Fruit fly (Drosophila melanogaster) whole organism, embryonic: ENCODE results near the gene Apt1.

Source experiments
- ATbp ChIP-seq: fragments of 200-800 bp; sonication (Bioruptor generic); optimal IDR thresholded peaks from 2 replicates; lab custom pipeline; 2017; ENCODE audit warnings: missing biosample characterization, mild to moderate bottlenecking, missing genetic modification characterization, missing genetic modification reagents
- Atf-2 ChIP-seq: fragments of 200-800 bp; sonication (Bioruptor generic); optimal IDR thresholded peaks from 2 replicates; lab custom pipeline; 2016; ENCODE audit warnings: missing biosample characterization, missing genetic modification characterization
- Blimp-1 ChIP-seq: fragments of 200-800 bp; sonication (Bioruptor generic); optimal IDR thresholded peaks from 3 replicates; lab custom pipeline; 2018; ENCODE audit warnings: missing biosample characterization, missing genetic modification characterization, mild to moderate bottlenecking, moderate library complexity, missing genetic modification reagents
- CG11504 ChIP-seq: fragments of 200-800 bp; sonication (Bioruptor generic); optimal IDR thresholded peaks from 3 replicates; lab custom pipeline; 2019; ENCODE audit warnings: missing biosample characterization, mild to moderate bottlenecking, missing genetic modification characterization, moderate library complexity
- CG12219 ChIP-seq: fragments of 200-800 bp; sonication (Bioruptor generic); optimal IDR thresholded peaks from 3 replicates; lab custom pipeline; 2018; ENCODE audit warnings: missing biosample characterization, mild to moderate bottlenecking, missing genetic modification characterization
- CG16779 ChIP-seq: fragments of 200-800 bp; sonication (Bioruptor generic); IDR thresholded peaks from 2 replicates; pipeline ENCODE4 v1.3.6; 2022; ENCODE audit warnings: missing biosample characterization, missing genetic modification characterization
- CG16815 ChIP-seq: fragments of 200-800 bp; sonication (Bioruptor generic); optimal IDR thresholded peaks from 3 replicates; lab custom pipeline; 2017; ENCODE audit warnings: missing biosample characterization, mild to moderate bottlenecking, missing genetic modification characterization
- CG18764 ChIP-seq: fragments of 200-800 bp; sonication (Bioruptor generic); optimal IDR thresholded peaks from 3 replicates; lab custom pipeline; 2016; ENCODE audit warnings: missing biosample characterization, missing genetic modification characterization
- CG3281 ChIP-seq: fragments of 200-800 bp; sonication (Bioruptor generic); optimal IDR thresholded peaks from 3 replicates; lab custom pipeline; 2017; ENCODE audit warnings: missing biosample characterization, mild to moderate bottlenecking, missing genetic modification characterization
- CG42726 ChIP-seq: fragments of 200-800 bp; sonication (Bioruptor generic); IDR thresholded peaks from 2 replicates; pipeline ENCODE4 v1.3.6; 2022; ENCODE audit warnings: missing biosample characterization, missing genetic modification characterization; ENCODE audit not compliant: partially characterized antibody
- CG4617 ChIP-seq: fragments of 200-800 bp; sonication (Bioruptor generic); optimal IDR thresholded peaks from 3 replicates; lab custom pipeline; 2016; ENCODE audit warnings: missing biosample characterization, missing genetic modification characterization, borderline replicate concordance
- CG6654 ChIP-seq: fragments of 200-800 bp; sonication (Bioruptor generic); optimal IDR thresholded peaks from 2 replicates; lab custom pipeline; 2017; ENCODE audit warnings: missing biosample characterization, mild to moderate bottlenecking, missing genetic modification characterization
- CG8359 ChIP-seq: fragments of 200-800 bp; sonication (Bioruptor generic); optimal IDR thresholded peaks from 2 replicates; lab custom pipeline; 2017; ENCODE audit warnings: missing biosample characterization, mild to moderate bottlenecking, missing genetic modification characterization, borderline replicate concordance
- CG9437 ChIP-seq: fragments of 200-800 bp; sonication (Bioruptor generic); optimal IDR thresholded peaks from 2 replicates; lab custom pipeline; 2018; ENCODE audit warnings: missing biosample characterization, mild to moderate bottlenecking, missing genetic modification characterization
- Camta ChIP-seq: fragments of 200-800 bp; sonication (Bioruptor generic); optimal IDR thresholded peaks from 2 replicates; lab custom pipeline; 2016; ENCODE audit warnings: missing biosample characterization, missing genetic modification characterization
- Drgx ChIP-seq: fragments of 200-800 bp; sonication (Bioruptor generic); IDR thresholded peaks from 2 replicates; pipeline ENCODE4 v1.3.6; 2022; ENCODE audit warnings: missing biosample characterization, missing genetic modification characterization
- Ets65A ChIP-seq: fragments of 200-800 bp; sonication (Bioruptor generic); peaks from one replicate; lab custom pipeline; 2016; ENCODE audit warnings: missing biosample characterization, missing genetic modification characterization
- H2.0 ChIP-seq: fragments of 200-800 bp; sonication (Bioruptor generic); IDR thresholded peaks from 2 replicates; pipeline ENCODE4 v1.3.6; 2022; ENCODE audit warnings: missing biosample characterization, missing genetic modification characterization
- Hr51 ChIP-seq, 2 experiments: fragments of 200-800 bp; sonication (Bioruptor generic); optimal IDR thresholded peaks; 2 replicates in 1 of 2; 3 replicates in 1 of 2; lab custom pipeline; 2016 to 2018; ENCODE audit warnings: missing biosample characterization in 2 of 2, missing genetic modification characterization in 2 of 2, mild to moderate bottlenecking in 1 of 2, moderate library complexity in 1 of 2
- Med ChIP-seq: fragments of 200-800 bp; sonication (Bioruptor generic); peaks from one replicate; lab custom pipeline; 2016; ENCODE audit warnings: missing biosample characterization, missing genetic modification characterization, mild to moderate bottlenecking, inconsistent platforms, moderate library complexity
- Neu2 ChIP-seq: fragments of 200-800 bp; sonication (Bioruptor generic); optimal IDR thresholded peaks from 3 replicates; lab custom pipeline; 2016; ENCODE audit warnings: missing biosample characterization, missing genetic modification characterization, borderline replicate concordance
- Nf-YA ChIP-seq: fragments of 200-800 bp; sonication (Bioruptor generic); IDR thresholded peaks from 2 replicates; pipeline ENCODE4 v1.3.6; 2022; ENCODE audit warnings: missing biosample characterization, missing genetic modification characterization
- NfI ChIP-seq: fragments of 200-800 bp; sonication (Bioruptor generic); optimal IDR thresholded peaks from 3 replicates; lab custom pipeline; 2018; ENCODE audit warnings: missing biosample characterization, mild to moderate bottlenecking, missing genetic modification characterization, moderate library complexity
- Oli ChIP-seq: fragments of 200-800 bp; sonication (Bioruptor generic); optimal IDR thresholded peaks from 2 replicates; lab custom pipeline; 2018; ENCODE audit warnings: missing biosample characterization, mild to moderate bottlenecking, missing genetic modification characterization, moderate library complexity
- PHDP ChIP-seq: fragments of 200-800 bp; sonication (Bioruptor generic); optimal IDR thresholded peaks from 3 replicates; lab custom pipeline; 2018; ENCODE audit warnings: missing biosample characterization, mild to moderate bottlenecking, missing genetic modification characterization, moderate library complexity
- Sox102F ChIP-seq: fragments of 200-800 bp; sonication (Bioruptor generic); optimal IDR thresholded peaks from 2 replicates; lab custom pipeline; 2018; ENCODE audit warnings: missing biosample characterization, mild to moderate bottlenecking, missing genetic modification characterization, moderate library complexity
- Sry-β ChIP-seq: fragments of 200-800 bp; sonication (Bioruptor generic); optimal IDR thresholded peaks from 2 replicates; lab custom pipeline; 2018; ENCODE audit warnings: missing biosample characterization, mild to moderate bottlenecking, missing genetic modification characterization, moderate library complexity
- ash1 ChIP-seq: fragments of 200-800 bp; sonication (Bioruptor generic); optimal IDR thresholded peaks from 2 replicates; lab custom pipeline; 2018; ENCODE audit warnings: missing biosample characterization, mild to moderate bottlenecking, missing genetic modification characterization
- ato ChIP-seq: fragments of 200-800 bp; sonication (Bioruptor generic); IDR thresholded peaks from 2 replicates; pipeline ENCODE4 v1.3.6; 2022; ENCODE audit warnings: missing biosample characterization, missing genetic modification characterization; ENCODE audit not compliant: partially characterized antibody
- chinmo ChIP-seq: fragments of 200-800 bp; sonication (Bioruptor generic); IDR thresholded peaks from 4 replicates; pipeline ENCODE4 v1.3.6; 2022; ENCODE audit warnings: missing biosample characterization, missing genetic modification characterization; ENCODE audit not compliant: partially characterized antibody
- fd64A ChIP-seq: fragments of 200-800 bp; sonication (Bioruptor generic); optimal IDR thresholded peaks from 3 replicates; lab custom pipeline; 2018; ENCODE audit warnings: missing biosample characterization, mild to moderate bottlenecking, missing genetic modification characterization
- gce ChIP-seq: fragments of 200-800 bp; sonication (Bioruptor generic); IDR thresholded peaks from 3 replicates; pipeline ENCODE4 v1.3.6; 2022; ENCODE audit warnings: missing biosample characterization, missing genetic modification characterization
- gcm ChIP-seq: fragments of 200-800 bp; sonication (Bioruptor generic); optimal IDR thresholded peaks from 2 replicates; lab custom pipeline; 2019; ENCODE audit warnings: missing biosample characterization, mild to moderate bottlenecking, missing genetic modification characterization, moderate library complexity
- hb ChIP-seq: fragments of 200-800 bp; sonication (Bioruptor generic); IDR thresholded peaks from 3 replicates; pipeline ENCODE4 v1.3.6; 2022; ENCODE audit warnings: missing biosample characterization, missing genetic modification characterization; ENCODE audit not compliant: partially characterized antibody
- hth ChIP-seq: fragments of >200 bp; optimal IDR thresholded peaks from 2 replicates; lab custom pipeline; 2017; ENCODE audit warnings: inconsistent platforms
- jigr1 ChIP-seq: fragments of 200-800 bp; sonication (Bioruptor generic); IDR thresholded peaks from 3 replicates; pipeline ENCODE4 v1.3.6; 2022; ENCODE audit warnings: missing biosample characterization, missing genetic modification characterization
- kay ChIP-seq: fragments of 200-800 bp; sonication (Bioruptor generic); optimal IDR thresholded peaks from 2 replicates; lab custom pipeline; 2016; ENCODE audit warnings: missing biosample characterization, missing genetic modification characterization
- lab ChIP-seq: fragments of 200-800 bp; sonication (Bioruptor generic); optimal IDR thresholded peaks from 3 replicates; lab custom pipeline; 2017; ENCODE audit warnings: missing biosample characterization, missing genetic modification characterization, mild to moderate bottlenecking, moderate library complexity, missing genetic modification reagents
- onecut ChIP-seq: fragments of 200-800 bp; sonication (Bioruptor generic); IDR thresholded peaks from 2 replicates; pipeline ENCODE4 v1.3.6; 2022; ENCODE audit warnings: missing biosample characterization, missing genetic modification characterization
- pnt ChIP-seq: fragments of 200-800 bp; sonication (Bioruptor generic); optimal IDR thresholded peaks from 3 replicates; lab custom pipeline; 2016; ENCODE audit warnings: missing biosample characterization, missing genetic modification characterization
- row ChIP-seq: fragments of 200-800 bp; sonication (Bioruptor generic); IDR thresholded peaks from 3 replicates; pipeline ENCODE4 v1.3.6; 2022; ENCODE audit warnings: missing biosample characterization, missing genetic modification characterization
- sens ChIP-seq: fragments of 200-800 bp; sonication (Bioruptor generic); peaks from one replicate; lab custom pipeline; 2016; ENCODE audit warnings: missing biosample characterization, missing genetic modification characterization
- trem ChIP-seq: fragments of 200-800 bp; optimal IDR thresholded peaks from 3 replicates; lab custom pipeline; 2019; ENCODE audit warnings: missing biosample characterization, mild to moderate bottlenecking, missing genetic modification characterization, moderate library complexity
- twi ChIP-seq: fragments of 200-800 bp; optimal IDR thresholded peaks from 2 replicates; lab custom pipeline; 2019; ENCODE audit warnings: missing biosample characterization, mild to moderate bottlenecking, missing genetic modification characterization, moderate library complexity
- vvl ChIP-seq: fragments of 200-800 bp; sonication (Bioruptor generic); IDR thresholded peaks from 2 replicates; pipeline ENCODE4 v1.3.6; 2022; ENCODE audit warnings: missing biosample characterization, missing genetic modification characterization
- wor ChIP-seq: fragments of 200-800 bp; sonication (Bioruptor generic); IDR thresholded peaks from 2 replicates; pipeline ENCODE4 v1.3.6; 2022; ENCODE audit warnings: missing biosample characterization, missing genetic modification characterization
- zen ChIP-seq: fragments of 200-800 bp; sonication (Bioruptor generic); optimal IDR thresholded peaks from 3 replicates; lab custom pipeline; 2018; ENCODE audit warnings: missing biosample characterization, mild to moderate bottlenecking, missing genetic modification characterization, moderate library complexity

The Apt1 gene

dm6 chr3L:11587720-11588580 is 39.9 kb upstream of the Apt1 start, which contains the start of gene rt (continued):
- peak; percentile 58; the same call in 1 of the 2 replicates for TF ChIP-seq Nf-YA (GFP tag; lab: Robert Waterston, UW)
- peak; percentile 24 for TF ChIP-seq fd64A (GFP tag; lab: Kevin White, UChicago)
- TF ChIP-seq ato (GFP tag; lab: Robert Waterston, UW) = no peak; the same call in 1 of the 2 replicates
- TF ChIP-seq gce = no peak
- TF ChIP-seq NfI (GFP tag; lab: Kevin White, UChicago) = peak; percentile 32
- TF ChIP-seq twi (tag; lab: Kevin White, UChicago) = peak; percentile 51
- TF ChIP-seq wor = peak; percentile 42; the same call in 1 of the 2 replicates
- TF ChIP-seq Atf-2 (GFP tag; lab: Kevin White, UChicago) = peak; percentile 16
- peak; percentile 21 for TF ChIP-seq CG9437 (GFP tag; lab: Kevin White, UChicago)
- TF ChIP-seq hth = no peak
- peak; percentile 37 for TF ChIP-seq CG8359
- no peak for TF ChIP-seq ash1
- TF ChIP-seq H2.0 (GFP tag; lab: Robert Waterston, UW) = peak; percentile 30; the same call in 1 of the 2 replicates
- peak; percentile 56 for TF ChIP-seq CG16815 (GFP tag; lab: Kevin White, UChicago)
- TF ChIP-seq Drgx (GFP tag; lab: Robert Waterston, UW) = peak; percentile 77
- TF ChIP-seq CG4617 (GFP tag; lab: Kevin White, UChicago) = no peak
- TF ChIP-seq CG12219 (GFP tag; lab: Kevin White, UChicago) = peak; percentile 46
- no peak for TF ChIP-seq CG42726 (GFP tag; lab: Robert Waterston, UW)
- TF ChIP-seq CG18764 (GFP tag; lab: Kevin White, UChicago) = peak; percentile 36
- TF ChIP-seq zen (tag; lab: Kevin White, UChicago) = peak; percentile 6
- 0 out of 4 replicates have a peak, but pooled peaks have one; percentile 29 for TF ChIP-seq chinmo
- peak; percentile 46 for TF ChIP-seq onecut
- peak; percentile 66 for TF ChIP-seq Oli (tag; lab: Kevin White, UChicago)
- no peak for TF ChIP-seq CG16779 (GFP tag; lab: Robert Waterston, UW)

DNA sequence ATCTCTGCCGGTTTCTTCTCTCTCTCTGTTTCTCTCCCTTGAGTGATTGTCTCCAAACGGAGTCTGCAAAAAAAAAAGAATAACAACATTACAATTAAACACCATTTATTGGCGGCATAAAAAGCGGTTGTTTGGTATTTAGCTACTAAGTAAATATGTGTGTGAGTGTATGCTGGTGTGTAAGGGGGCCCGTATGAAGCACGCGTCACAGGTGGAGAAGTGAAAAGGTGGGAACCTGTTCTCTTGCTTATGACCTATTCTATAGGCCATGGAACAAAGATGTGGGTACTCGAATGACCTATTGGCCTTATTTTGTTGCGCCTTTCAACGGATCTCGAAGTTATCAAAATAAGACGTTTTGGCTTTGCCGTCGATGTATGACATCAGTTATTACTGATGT is 39.2 kb upstream of the Apt1 start:
- 0 out of 2 replicates have a peak, but pooled peaks have one; percentile 10 for TF ChIP-seq vvl (GFP tag; lab: Robert Waterston, UW)
- peak; percentile 60 for TF ChIP-seq gcm (GFP tag; lab: Kevin White, UChicago)
- TF ChIP-seq jigr1 (GFP tag; lab: Robert Waterston, UW) = no peak
- TF ChIP-seq CG6654 (GFP tag; lab: Kevin White, UChicago) = no peak
- TF ChIP-seq PHDP (tag; lab: Kevin White, UChicago) = peak; percentile 14
- TF ChIP-seq ATbp = peak; percentile 11
- peak; percentile 76 for TF ChIP-seq Sry-β (GFP tag; lab: Kevin White, UChicago)
- no peak for TF ChIP-seq kay (GFP tag; lab: Kevin White, UChicago)
- no peak for TF ChIP-seq Sox102F
- no peak for TF ChIP-seq trem (tag; lab: Kevin White, UChicago)
- no peak for TF ChIP-seq pnt (GFP tag; lab: Kevin White, UChicago)
- TF ChIP-seq Neu2 (GFP tag; lab: Kevin White, UChicago) = no peak
- no peak for TF ChIP-seq Hr51 (GFP tag; optimal IDR thresholded peaks at IDR 0.05; lab: Kevin White, UChicago)
- peak; percentile 80 for TF ChIP-seq sens (GFP tag; lab: Kevin White, UChicago)
- TF ChIP-seq CG9437 (GFP tag; lab: Kevin White, UChicago) = no peak
- TF ChIP-seq row = 0 out of 3 replicates have a peak, but pooled peaks have one; percentile 14
- peak; percentile 3 for TF ChIP-seq Blimp-1 (GFP tag; lab: Kevin White, UChicago)
- peak; percentile 14 for TF ChIP-seq CG3281
- TF ChIP-seq Nf-YA (GFP tag; lab: Robert Waterston, UW) = peak; percentile 44; the same call in 1 of the 2 replicates
- TF ChIP-seq CG11504 (tag; lab: Kevin White, UChicago) = no peak
- peak; percentile 60 for TF ChIP-seq Ets65A
- peak; percentile 27 for TF ChIP-seq lab (GFP tag; lab: Kevin White, UChicago)
- peak; percentile 15 for TF ChIP-seq Camta (GFP tag; lab: Kevin White, UChicago)
- TF ChIP-seq chinmo = 0 out of 4 replicates have a peak, but pooled peaks have one; percentile 36
- TF ChIP-seq hb (GFP tag; lab: Robert Waterston, UW) = no peak
- peak; percentile 64 for TF ChIP-seq Med
